Worm (Caenorhabditis elegans): ENCODE data around the gene R193.1.
A peak's percentile ranks its signal among the peaks of the same experiment; 100 is the strongest.

R193.1 gene

ce11 chrX:1119305-1119704 lies 35.4 kb upstream of the R193.1 start, which contains the start of gene C05D9.7:
TSS of gene C05D9.7 (minus strand) at chrX:1119405.
- TF ChIP-seq lin-13 (GFP tag; optimal IDR thresholded peaks at IDR 0.05) (no peak), skn-1 (tag; optimal IDR thresholded peaks at IDR 0.05) (no peak), snpc-4 (tag; optimal IDR thresholded peaks at IDR 0.05) (no peak), F13H6.1 (tag; optimal IDR thresholded peaks at IDR 0.05) (no peak), ztf-11 (tag; optimal IDR thresholded peaks at IDR 0.05) (no peak), sma-9 (GFP tag; optimal IDR thresholded peaks at IDR 0.05) (no peak), sma-9 (tag; optimal IDR thresholded peaks at IDR 0.05) (no peak), mbf-1 (tag; optimal IDR thresholded peaks at IDR 0.05) (no peak), fos-1 (tag; optimal IDR thresholded peaks at IDR 0.05) (no peak), nhr-12 (tag; optimal IDR thresholded peaks at IDR 0.05) (no peak), ceh-16 (tag; optimal IDR thresholded peaks at IDR 0.05) (no peak), blmp-1 (tag; optimal IDR thresholded peaks at IDR 0.05; ENCODE audit: insufficient read depth) (no peak), nhr-25 (tag; optimal IDR thresholded peaks at IDR 0.05) (no peak), gmeb-1 (tag; optimal IDR thresholded peaks at IDR 0.05) (no peak), nhr-23 (tag; optimal IDR thresholded peaks at IDR 0.05) (no peak), ztf-4 (tag; optimal IDR thresholded peaks at IDR 0.05) (no peak), egl-27 (tag; optimal IDR thresholded peaks at IDR 0.05) (no peak), ceh-82 (tag; optimal IDR thresholded peaks at IDR 0.05) (no peak), elt-3 (tag; optimal IDR thresholded peaks at IDR 0.05) (no peak), R02D3.7 (tag; optimal IDR thresholded peaks at IDR 0.05) (no peak)

- TF ChIP-seq unc-39 (tag; optimal IDR thresholded peaks at IDR 0.05) (no peak), gmeb-1 (tag; optimal IDR thresholded peaks at IDR 0.05) (no peak), nhr-129 (tag; optimal IDR thresholded peaks at IDR 0.05) (peak; percentile 42), zag-1 (tag; optimal IDR thresholded peaks at IDR 0.05) (peak; percentile 49), sma-9 (GFP tag; optimal IDR thresholded peaks at IDR 0.05) (peak; percentile 15), sma-9 (tag; optimal IDR thresholded peaks at IDR 0.05) (no peak), lsy-2 (tag; optimal IDR thresholded peaks at IDR 0.05) (peak in 1 of 2 experiments; percentile 49), mab-5 (tag; optimal IDR thresholded peaks at IDR 0.05) (peak; percentile 62), lin-13 (GFP tag; optimal IDR thresholded peaks at IDR 0.05) (peak; percentile 8), unc-62 (GFP tag; optimal IDR thresholded peaks at IDR 0.05) (no peak), ztf-1 (GFP tag; conservative IDR thresholded peaks at IDR 0.05) (no peak), nhr-6 (tag; optimal IDR thresholded peaks at IDR 0.05) (no peak), sem-4 (tag; optimal IDR thresholded peaks at IDR 0.05) (peak; percentile 66), unc-55 (GFP tag; optimal IDR thresholded peaks at IDR 0.05) (peak; percentile 24), F13H6.1 (tag; optimal IDR thresholded peaks at IDR 0.05) (peak; percentile 78)
Measured at ce11 chrX:1120326-1120725, 34.4 kb upstream of the R193.1 start.

ce11 chrX:1121575-1121974 lies 33.2 kb upstream of the R193.1 start:
- TF ChIP-seq elt-3 (tag; optimal IDR thresholded peaks at IDR 0.05) (no peak), unc-55 (GFP tag; optimal IDR thresholded peaks at IDR 0.05) (peak; percentile 50), C34F6.9 (tag; optimal IDR thresholded peaks at IDR 0.05) (no peak)

- TF ChIP-seq lsy-2 (tag; optimal IDR thresholded peaks at IDR 0.05) (peak in 1 of 2 experiments; percentile 54), egl-27 (tag; optimal IDR thresholded peaks at IDR 0.05) (peak; percentile 4), unc-55 (GFP tag; optimal IDR thresholded peaks at IDR 0.05) (peak; percentile 32), mab-5 (tag; optimal IDR thresholded peaks at IDR 0.05) (peak; percentile 94), sma-9 (GFP tag; optimal IDR thresholded peaks at IDR 0.05) (peak; percentile 61), sma-9 (tag; optimal IDR thresholded peaks at IDR 0.05) (no peak), unc-62 (GFP tag; optimal IDR thresholded peaks at IDR 0.05) (peak; percentile 22), nhr-25 (tag; optimal IDR thresholded peaks at IDR 0.05) (peak; percentile 24), fos-1 (tag; optimal IDR thresholded peaks at IDR 0.05) (peak; percentile 21), nhr-6 (tag; optimal IDR thresholded peaks at IDR 0.05) (peak; percentile 6), sem-4 (tag; optimal IDR thresholded peaks at IDR 0.05) (no peak), sma-3 (GFP tag; optimal IDR thresholded peaks at IDR 0.05) (peak; percentile 5), ztf-1 (GFP tag; conservative IDR thresholded peaks at IDR 0.05) (no peak), ztf-11 (tag; optimal IDR thresholded peaks at IDR 0.05) (no peak), lin-13 (GFP tag; optimal IDR thresholded peaks at IDR 0.05) (peak; percentile 38), nhr-129 (tag; optimal IDR thresholded peaks at IDR 0.05) (peak; percentile 69), lin-39 (tag; optimal IDR thresholded peaks at IDR 0.05) (peak; percentile 52), C34F6.9 (tag; optimal IDR thresholded peaks at IDR 0.05) (peak; percentile 67), unc-39 (tag; optimal IDR thresholded peaks at IDR 0.05) (no peak), crh-2 (tag; optimal IDR thresholded peaks at IDR 0.05) (peak; percentile 79), nhr-21 (tag; optimal IDR thresholded peaks at IDR 0.05) (peak; percentile 30)
Measured at ce11 chrX:1122198-1122597, 32.5 kb upstream of the R193.1 start.
